Worm (Caenorhabditis elegans) whole organism, early embryonic: ENCODE measurements around the gene Y53C12A.11.

ENCODE experiments used
- B0310.2 ChIP-seq: sonication (generic microtip); optimal IDR thresholded peaks from 2 replicates; lab custom pipeline; 2016; ENCODE audit warnings: mild to moderate bottlenecking, missing genetic modification characterization, missing compliant biosample characterization
- ama-1 ChIP-seq: fragments of 150-350 bp; optimal IDR thresholded peaks from 2 replicates; lab custom pipeline; 2014
- ceh-36 ChIP-seq: sonication (generic microtip); optimal IDR thresholded peaks from 2 replicates; lab custom pipeline; 2016; ENCODE audit warnings: missing genetic modification characterization, inconsistent platforms, missing compliant biosample characterization
- ets-7 ChIP-seq: sonication (generic microtip); optimal IDR thresholded peaks from 2 replicates; lab custom pipeline; 2016; ENCODE audit warnings: missing genotype, missing genetic modification characterization, missing compliant biosample characterization
- flt-1 ChIP-seq: fragments of 200-800 bp; sonication (Bioruptor generic); IDR thresholded peaks from 2 replicates; pipeline ENCODE4 v1.3.6; 2022; ENCODE audit warnings: missing genetic modification characterization, missing compliant biosample characterization
- hmbx-1 ChIP-seq: sonication (generic microtip); optimal IDR thresholded peaks from 2 replicates; lab custom pipeline; 2016; ENCODE audit warnings: mild to moderate bottlenecking, missing genetic modification characterization, missing compliant biosample characterization
- scrt-1 ChIP-seq: fragments of 200-800 bp; sonication (Bioruptor generic); IDR thresholded peaks from 2 replicates; pipeline ENCODE4 v1.3.6; 2022; ENCODE audit warnings: missing genetic modification characterization, missing compliant biosample characterization
- tbx-37 ChIP-seq: fragments of 200-800 bp; sonication (Bioruptor generic); conservative IDR thresholded peaks from 2 replicates; pipeline ENCODE4 v1.3.6; 2022; ENCODE audit warnings: missing genetic modification reagents, missing genetic modification characterization, missing compliant biosample characterization

ce11 chrII:9740552-9740951, 22.1 kb upstream of the Y53C12A.11 start:
- no peak for TF ChIP-seq ama-1 (lab: Kevin White, UChicago)
- no peak for TF ChIP-seq B0310.2 (tag; lab: Kevin White, UChicago)
- no peak for TF ChIP-seq ets-7 (tag; lab: Kevin White, UChicago)
- TF ChIP-seq hmbx-1 (tag; lab: Kevin White, UChicago), result no peak
- no peak for TF ChIP-seq flt-1 (GFP tag; lab: Robert Waterston, UW)
- no peak for TF ChIP-seq scrt-1
- no peak for TF ChIP-seq ceh-36 (tag; lab: Kevin White, UChicago)
- no peak for TF ChIP-seq tbx-37 (GFP tag; lab: Robert Waterston, UW)
